In genomic region chr3L:18081957-18082356, dm6 we compare ENCODE assay signal across 3 fruit fly cellular contexts.
TF ChIP-seq lines count a peak whose summit lies in the region.

No protein-coding gene starts in this region.

- no peak for TF ChIP-seq CTCF in whole organism, embryonic (GFP tag; optimal IDR thresholded peaks at IDR 0.05; lab: Kevin White, UChicago)

TF ChIP-seq in whole organism, embryonic, 481 proteins besides CTCF, POLR2A, EP300 and RAD21:
- TF ChIP-seq CG12769 (tag; optimal IDR thresholded peaks at IDR 0.05; lab: Kevin White, UChicago) (no peak), nom (GFP tag; optimal IDR thresholded peaks at IDR 0.05; lab: Kevin White, UChicago) (peak; percentile 19), CG15601 (tag; optimal IDR thresholded peaks at IDR 0.05; lab: Kevin White, UChicago) (no peak), Deaf1 (tag; optimal IDR thresholded peaks at IDR 0.05; lab: Kevin White, UChicago) (peak; percentile 40), Ets65A (GFP tag; lab: Kevin White, UChicago) (peak; percentile 11), CG10267 (tag; optimal IDR thresholded peaks at IDR 0.05; lab: Kevin White, UChicago) (no peak), CG11456 (GFP tag; IDR thresholded peaks at IDR 0.05; lab: Robert Waterston, UW) (peak; percentile 42; the same call in 1 of the 3 replicates), CG34422 (GFP tag; IDR thresholded peaks at IDR 0.05; lab: Robert Waterston, UW) (0 out of 3 replicates have a peak, but pooled peaks have one; percentile 18), MBD-R2 (GFP tag; IDR thresholded peaks at IDR 0.05; lab: Robert Waterston, UW) (no peak), gfzf (GFP tag; optimal IDR thresholded peaks at IDR 0.05; lab: Kevin White, UChicago) (no peak), Med (GFP tag; lab: Kevin White, UChicago) (peak; percentile 34), Ets97D (GFP tag; optimal IDR thresholded peaks at IDR 0.05; lab: Kevin White, UChicago) (no peak), phol (tag; optimal IDR thresholded peaks at IDR 0.05; lab: Kevin White, UChicago) (no peak), trem (tag; optimal IDR thresholded peaks at IDR 0.05; lab: Kevin White, UChicago) (no peak), CG12391 (tag; optimal IDR thresholded peaks at IDR 0.05; lab: Kevin White, UChicago) (no peak), jigr1 (GFP tag; IDR thresholded peaks at IDR 0.05; lab: Robert Waterston, UW) (0 out of 3 replicates have a peak, but pooled peaks have one; percentile 20), Blimp-1 (GFP tag; optimal IDR thresholded peaks at IDR 0.05; lab: Kevin White, UChicago) (no peak), CG31441 (GFP tag; IDR thresholded peaks at IDR 0.05; lab: Robert Waterston, UW) (no peak)

TF ChIP-seq in whole organism, prepupa, 60 proteins besides CTCF, POLR2A, EP300 and RAD21:
- TF ChIP-seq CG6163 (GFP tag; IDR thresholded peaks at IDR 0.05; lab: Robert Waterston, UW) (peak; percentile 44; the same call in 1 of the 3 replicates), svp (GFP tag; lab: Kevin White, UChicago) (no peak), CG10669 (GFP tag; optimal IDR thresholded peaks at IDR 0.05; lab: Kevin White, UChicago) (no peak), dsx (GFP tag; optimal IDR thresholded peaks at IDR 0.05; lab: Kevin White, UChicago; ENCODE audit: poor library complexity, severe bottlenecking) (no peak), Lpt (GFP tag; optimal IDR thresholded peaks at IDR 0.05; lab: Kevin White, UChicago) (peak; percentile 63), dac (GFP tag; optimal IDR thresholded peaks at IDR 0.05; lab: Kevin White, UChicago) (no peak), CG7368 (GFP tag; optimal IDR thresholded peaks at IDR 0.05; lab: Kevin White, UChicago) (no peak), CG8119 (GFP tag; IDR thresholded peaks at IDR 0.05; lab: Robert Waterston, UW) (0 out of 3 replicates have a peak, but pooled peaks have one; percentile 15), CG16779 (tag; optimal IDR thresholded peaks at IDR 0.05; lab: Kevin White, UChicago) (no peak), CG9139 (GFP tag; optimal IDR thresholded peaks at IDR 0.05; lab: Kevin White, UChicago) (no peak), vri (GFP tag; optimal IDR thresholded peaks at IDR 0.05; lab: Kevin White, UChicago) (no peak), pdm3 (GFP tag; optimal IDR thresholded peaks at IDR 0.05; lab: Kevin White, UChicago) (no peak), Eip75B (GFP tag; optimal IDR thresholded peaks at IDR 0.05; lab: Kevin White, UChicago) (peak; percentile 19), Smox (GFP tag; optimal IDR thresholded peaks at IDR 0.05; lab: Kevin White, UChicago) (no peak), Sox102F (GFP tag; optimal IDR thresholded peaks at IDR 0.05; lab: Kevin White, UChicago) (no peak), Eip93F (GFP tag; optimal IDR thresholded peaks at IDR 0.05; lab: Kevin White, UChicago) (no peak), ss (GFP tag; optimal IDR thresholded peaks at IDR 0.05; lab: Kevin White, UChicago) (peak in 1 of 2 experiments; percentile 40), CG32006 (GFP tag; optimal IDR thresholded peaks at IDR 0.05; lab: Kevin White, UChicago) (no peak), spab (GFP tag; optimal IDR thresholded peaks at IDR 0.05; lab: Kevin White, UChicago) (no peak), fkh (GFP tag; optimal IDR thresholded peaks at IDR 0.05; lab: Kevin White, UChicago) (no peak), eg (GFP tag; IDR thresholded peaks at IDR 0.05; lab: Robert Waterston, UW) (no peak), Hr39 (GFP tag; optimal IDR thresholded peaks at IDR 0.05; lab: Kevin White, UChicago) (no peak)

TF ChIP-seq in whole organism, pupa, 21 proteins besides CTCF, POLR2A, EP300 and RAD21:
- TF ChIP-seq CG13204 (GFP tag; optimal IDR thresholded peaks at IDR 0.05; lab: Kevin White, UChicago), result peak; percentile 4
- peak; percentile 15 for TF ChIP-seq gl (tag; optimal IDR thresholded peaks at IDR 0.05; lab: Kevin White, UChicago)
- TF ChIP-seq CG10348 (GFP tag; IDR thresholded peaks at IDR 0.05; lab: Robert Waterston, UW), result no peak
- TF ChIP-seq CG34367 (tag; optimal IDR thresholded peaks at IDR 0.05; lab: Kevin White, UChicago), result no peak
- no peak for TF ChIP-seq CG14655 (GFP tag; optimal IDR thresholded peaks at IDR 0.05; lab: Kevin White, UChicago)
- 0 out of 3 replicates have a peak, but pooled peaks have one; percentile 39 for TF ChIP-seq fd96Ca (GFP tag; IDR thresholded peaks at IDR 0.05; lab: Robert Waterston, UW)
- peak; percentile 99 for TF ChIP-seq EcR (GFP tag; optimal IDR thresholded peaks at IDR 0.05; lab: Kevin White, UChicago)
- TF ChIP-seq Snoo (tag; optimal IDR thresholded peaks at IDR 0.05; lab: Kevin White, UChicago), result no peak
- TF ChIP-seq CG4496 (GFP tag; IDR thresholded peaks at IDR 0.05; lab: Robert Waterston, UW), result peak; percentile 36; the same call in 1 of the 3 replicates
- TF ChIP-seq Pif1A (GFP tag; optimal IDR thresholded peaks at IDR 0.05; lab: Kevin White, UChicago), result no peak
- TF ChIP-seq Ets98B (GFP tag; IDR thresholded peaks at IDR 0.05; lab: Robert Waterston, UW), result no peak

Comparison
In these comparisons a context has a peak if more than half of its experiments do, and no peak if none do; other contexts are left out.
1. Of the 7 proteins assayed by ChIP-seq in both whole organism, embryonic and whole organism, prepupa: peak only in whole organism, embryonic: none; only in whole organism, prepupa: Lpt; in both: none; in neither: 6.